Fruit fly (Drosophila melanogaster): ENCODE data around the gene Schip1.

Schip1 gene

dm6 chr2L:10280772-10281171 is 50.1 kb downstream of the Schip1 start, which contains the start of gene CG34043:
Gene CG34043 (minus strand): TSS chr2L:10280872.
- no peak for TF ChIP-seq br (GFP tag; optimal IDR thresholded peaks at IDR 0.05)
- TF ChIP-seq dmrt93B (GFP tag; optimal IDR thresholded peaks at IDR 0.05) = no peak
- TF ChIP-seq Dfd (GFP tag; optimal IDR thresholded peaks at IDR 0.05) = no peak
- no peak for TF ChIP-seq Mio (GFP tag; optimal IDR thresholded peaks at IDR 0.05)
- TF ChIP-seq HLH106 (tag; optimal IDR thresholded peaks at IDR 0.05) = no peak
- no peak for TF ChIP-seq Jra (GFP tag; optimal IDR thresholded peaks at IDR 0.05)
- no peak for TF ChIP-seq brk (GFP tag; optimal IDR thresholded peaks at IDR 0.05)
- TF ChIP-seq N (GFP tag; optimal IDR thresholded peaks at IDR 0.05) = no peak
- TF ChIP-seq Hnf4 (GFP tag; optimal IDR thresholded peaks at IDR 0.05) = no peak

dm6 chr2L:10278658-10279057 is 52.3 kb downstream of the Schip1 start, which contains the start of gene Utx:
Gene Utx (minus strand): TSS chr2L:10278811.
- TF ChIP-seq Rel (GFP tag; optimal IDR thresholded peaks at IDR 0.05) (no peak), Rel (tag; optimal IDR thresholded peaks at IDR 0.05) (no peak), Hr83 (GFP tag; optimal IDR thresholded peaks at IDR 0.05; ENCODE audit: poor library complexity, severe bottlenecking) (peak; percentile 23), woc (GFP tag; optimal IDR thresholded peaks at IDR 0.05) (peak; percentile 71)
